Worm (Caenorhabditis elegans): ENCODE measurements around the gene ugt-4.

ugt-4 gene

ce11 chrV:12744979-12745378 is 50.2 kb downstream of the ugt-4 start, which contains the start of gene C15C8.7:
TSS of gene C15C8.7 (minus strand) at chrV:12745050.
- no peak for TF ChIP-seq F57A8.1 (GFP tag; optimal IDR thresholded peaks at IDR 0.05)
- TF ChIP-seq nhr-120 (GFP tag; IDR thresholded peaks at IDR 0.05) = no peak
- TF ChIP-seq nhr-80 (tag; optimal IDR thresholded peaks at IDR 0.05) = peak; percentile 26
- no peak for TF ChIP-seq somi-1 (GFP tag; optimal IDR thresholded peaks at IDR 0.05)
- no peak for TF ChIP-seq F52B5.7 (tag; optimal IDR thresholded peaks at IDR 0.05)
- no peak for TF ChIP-seq Y56A3A.18 (GFP tag; IDR thresholded peaks at IDR 0.05)
- TF ChIP-seq ztf-22 (GFP tag; optimal IDR thresholded peaks at IDR 0.05) = no peak
- no peak for TF ChIP-seq lin-26 (GFP tag; IDR thresholded peaks at IDR 0.05)

DNA sequence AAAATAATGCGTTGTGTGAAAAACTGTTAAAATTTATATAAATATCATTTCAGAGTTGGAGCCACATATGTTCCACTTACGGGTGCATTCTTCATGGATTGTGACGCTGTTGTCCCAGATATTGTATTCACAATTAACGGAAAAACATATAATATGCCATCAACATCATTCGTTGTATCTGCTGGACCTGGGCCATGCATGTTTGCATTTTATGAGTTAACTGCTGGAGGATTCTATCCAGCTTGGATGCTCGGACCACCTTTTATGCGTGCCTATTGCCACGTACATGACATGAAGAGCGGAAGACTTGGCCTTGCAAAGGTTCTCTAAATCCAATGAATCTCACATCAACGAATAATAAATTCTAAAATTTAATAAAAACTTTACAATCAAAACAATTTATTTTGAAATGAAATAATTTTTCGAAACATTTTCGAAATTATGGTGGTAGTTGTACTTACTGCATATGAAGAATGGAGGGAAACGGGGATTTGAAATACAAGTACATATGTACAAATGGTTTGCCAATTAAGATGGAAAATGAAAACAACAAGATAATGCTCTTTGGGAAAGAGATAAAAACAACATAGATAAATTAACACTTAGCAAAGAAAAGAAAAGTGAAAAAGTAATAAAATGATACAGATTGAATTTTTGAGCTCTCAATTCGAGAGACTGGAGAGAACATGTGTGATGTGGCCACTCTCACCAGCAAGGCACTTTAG is 51.2 kb downstream of the ugt-4 start:
- TF ChIP-seq K11D2.4 (GFP tag; IDR thresholded peaks at IDR 0.05) = no peak
- no peak for TF ChIP-seq nfya-1 (tag; optimal IDR thresholded peaks at IDR 0.05; ENCODE audit: borderline replicate concordance, insufficient read depth)
- no peak for TF ChIP-seq pha-4 (tag; optimal IDR thresholded peaks at IDR 0.05)
- TF ChIP-seq B0035.1 (tag; optimal IDR thresholded peaks at IDR 0.05) = no peak
- TF ChIP-seq ztf-26 (tag; optimal IDR thresholded peaks at IDR 0.05) = no peak
- TF ChIP-seq dpff-1 (tag; optimal IDR thresholded peaks at IDR 0.05) = no peak
- peak; percentile 41 for TF ChIP-seq nhr-80 (tag; optimal IDR thresholded peaks at IDR 0.05)
- TF ChIP-seq ztf-6 (GFP tag; IDR thresholded peaks at IDR 0.05) = no peak
- TF ChIP-seq dpl-1 (GFP tag; optimal IDR thresholded peaks at IDR 0.05) = no peak
- TF ChIP-seq Y79H2A.3 (GFP tag; conservative IDR thresholded peaks at IDR 0.05) = no peak
- 0 out of 2 replicates have a peak, but pooled peaks have one; percentile 19 for TF ChIP-seq cebp-2 (GFP tag; IDR thresholded peaks at IDR 0.05)
- no peak for TF ChIP-seq mxl-1 (tag; optimal IDR thresholded peaks at IDR 0.05)
- TF ChIP-seq lin-26 (GFP tag; IDR thresholded peaks at IDR 0.05) = no peak
- TF ChIP-seq chd-7 (tag; optimal IDR thresholded peaks at IDR 0.05) = peak; percentile 11
- TF ChIP-seq madf-6 (GFP tag; IDR thresholded peaks at IDR 0.05) = no peak
- TF ChIP-seq B0261.1 (tag; optimal IDR thresholded peaks at IDR 0.05) = no peak
- TF ChIP-seq F37B4.10 (GFP tag; IDR thresholded peaks at IDR 0.05) = no peak
- TF ChIP-seq nfyb-1 (GFP tag; IDR thresholded peaks at IDR 0.05) = 0 out of 2 replicates have a peak, but pooled peaks have one; percentile 17
- no peak for TF ChIP-seq F55B11.4 (tag; optimal IDR thresholded peaks at IDR 0.05; ENCODE audit: borderline replicate concordance, insufficient read depth)
- TF ChIP-seq F33H1.4 (GFP tag; IDR thresholded peaks at IDR 0.05) = no peak
- no peak for TF ChIP-seq nhr-27 (tag; optimal IDR thresholded peaks at IDR 0.05)
- no peak for TF ChIP-seq hmg-1.2 (GFP tag; IDR thresholded peaks at IDR 0.05)
- TF ChIP-seq tbp1 (GFP tag; optimal IDR thresholded peaks at IDR 0.05) = no peak
- TF ChIP-seq F52B5.7 (tag; optimal IDR thresholded peaks at IDR 0.05) = peak; percentile 55
- TF ChIP-seq F22D6.2 (tag; optimal IDR thresholded peaks at IDR 0.05) = no peak
- no peak for TF ChIP-seq T26A5.8 (tag; optimal IDR thresholded peaks at IDR 0.05)
- TF ChIP-seq Y67H2A.10 (GFP tag; conservative IDR thresholded peaks at IDR 0.05) = no peak
- no peak for TF ChIP-seq Y95B8A.8 (GFP tag; IDR thresholded peaks at IDR 0.05)
- TF ChIP-seq ceh-91 (GFP tag; IDR thresholded peaks at IDR 0.05) = no peak
- no peak for TF ChIP-seq rcor-1 (GFP tag; IDR thresholded peaks at IDR 0.05)
- no peak for TF ChIP-seq rpc-1 (optimal IDR thresholded peaks at IDR 0.05)
- TF ChIP-seq rpc-1 (tag; optimal IDR thresholded peaks at IDR 0.05) = no peak
- TF ChIP-seq madf-10 (tag; optimal IDR thresholded peaks at IDR 0.05) = no peak
- TF ChIP-seq nhr-90 (tag; optimal IDR thresholded peaks at IDR 0.05) = peak; percentile 38
- TF ChIP-seq ekl-4 (GFP tag; IDR thresholded peaks at IDR 0.05) = no peak
- no peak for TF ChIP-seq ztf-22 (GFP tag; optimal IDR thresholded peaks at IDR 0.05)
- no peak for TF ChIP-seq mel-28 (tag; optimal IDR thresholded peaks at IDR 0.05; ENCODE audit: borderline replicate concordance)
- TF ChIP-seq ets-4 (GFP tag; optimal IDR thresholded peaks at IDR 0.05) = no peak
- no peak for TF ChIP-seq mcd-1 (GFP tag; IDR thresholded peaks at IDR 0.05)
- TF ChIP-seq attf-5 (GFP tag; optimal IDR thresholded peaks at IDR 0.05) = no peak
- no peak for TF ChIP-seq hlh-12 (tag; optimal IDR thresholded peaks at IDR 0.05)
- TF ChIP-seq rec-8 (tag; optimal IDR thresholded peaks at IDR 0.05) = no peak
- no peak for TF ChIP-seq egl-18 (GFP tag; IDR thresholded peaks at IDR 0.05)
